Fruit fly (Drosophila melanogaster) whole organism: ENCODE measurements around the gene CG18814.

Experiments
- CG8478 ChIP-seq: fragments of >200 bp; optimal IDR thresholded peaks from 2 replicates; lab custom pipeline; 2018; ENCODE audit warnings: inconsistent platforms
- Dll ChIP-seq: fragments of >200 bp; optimal IDR thresholded peaks from 2 replicates; lab custom pipeline; 2017
- psq ChIP-seq: fragments of >200 bp; optimal IDR thresholded peaks from 2 replicates; lab custom pipeline; 2017
- usp ChIP-seq: fragments of >200 bp; optimal IDR thresholded peaks from 2 replicates; lab custom pipeline; 2017; ENCODE audit warnings: missing biosample characterization, missing genetic modification characterization, mixed read lengths

- TF ChIP-seq usp (no peak), Dll (lab: Kevin White, UChicago) (no peak), CG8478 (lab: Kevin White, UChicago) (no peak), psq (no peak)
These were observed 30.5 kb downstream of the CG18814 start, which contains the start of gene CG44836 for dm6 chr3L:16400175-16400574.
